Fruit fly (Drosophila melanogaster) Kc167 (cell line): Measurements from ENCODE around the gene ABCB7.

ENCODE experiments used
- Myc ChIP-seq: fragments of >200 bp; optimal IDR thresholded peaks from 2 replicates; lab custom pipeline; 2017; ENCODE audit warnings: missing external identifiers
- Sin3A ChIP-seq: fragments of >200 bp; optimal IDR thresholded peaks from 2 replicates; lab custom pipeline; 2018; ENCODE audit warnings: missing external identifiers
- h ChIP-seq: fragments of >200 bp; optimal IDR thresholded peaks from 3 replicates; lab custom pipeline; 2018; ENCODE audit warnings: missing external identifiers
- insv ChIP-seq: fragments of >200 bp; optimal IDR thresholded peaks from 3 replicates; lab custom pipeline; 2018; ENCODE audit warnings: missing external identifiers
- psq ChIP-seq: fragments of >200 bp; optimal IDR thresholded peaks from 2 replicates; lab custom pipeline; 2017; ENCODE audit warnings: missing external identifiers
- ttk ChIP-seq: sonication (Bioruptor generic); optimal IDR thresholded peaks from 2 replicates; lab custom pipeline; 2017; ENCODE audit warnings: missing external identifiers

The ABCB7 gene

DNA sequence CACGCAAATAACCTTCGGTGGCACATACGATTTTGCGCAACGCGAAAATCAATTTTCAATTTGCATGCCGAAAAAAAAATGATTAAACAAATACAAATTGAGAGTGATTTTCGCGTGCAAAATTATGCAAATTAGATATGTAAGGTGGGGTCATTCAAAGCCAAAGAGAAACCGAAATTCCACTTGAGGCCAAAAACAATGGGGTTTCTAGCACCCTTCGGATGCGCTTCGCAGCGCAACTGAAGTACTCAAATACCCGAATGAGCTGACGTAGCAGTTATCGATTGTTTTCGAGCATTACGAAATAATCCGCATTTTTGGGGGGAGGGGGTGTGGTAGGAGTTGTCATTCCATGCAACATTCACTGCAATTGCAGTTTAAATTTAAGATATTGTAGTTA, 37.4 kb upstream of the ABCB7 start:
- no peak for TF ChIP-seq insv (lab: Kevin White, UChicago)
- TF ChIP-seq Myc (lab: Kevin White, UChicago) = no peak
- TF ChIP-seq ttk (lab: Kevin White, UChicago) = no peak
- no peak for TF ChIP-seq Sin3A (lab: Kevin White, UChicago)
- no peak for TF ChIP-seq psq (lab: Kevin White, UChicago)
- no peak for TF ChIP-seq h (lab: Kevin White, UChicago)

DNA sequence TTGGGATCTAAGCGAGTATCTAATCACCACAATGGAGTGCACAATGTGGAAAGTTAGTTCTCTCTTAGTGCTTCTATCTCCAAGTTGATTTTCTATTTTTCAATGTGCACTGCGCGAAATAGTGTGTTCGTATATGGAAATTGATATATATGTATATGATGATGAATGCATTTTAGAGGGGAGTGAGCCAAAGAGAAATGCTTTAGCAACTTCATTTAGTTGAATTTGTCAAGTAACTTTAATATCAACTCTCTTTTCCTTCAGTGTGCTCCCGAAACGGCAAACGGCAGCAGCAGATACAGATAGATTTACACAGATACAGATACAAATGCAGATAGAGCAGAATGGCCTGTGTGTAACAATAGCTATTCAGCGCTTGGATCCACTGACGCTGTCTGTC, 34.2 kb upstream of the ABCB7 start:
- TF ChIP-seq insv (lab: Kevin White, UChicago) (no peak), Sin3A (lab: Kevin White, UChicago) (no peak), psq (lab: Kevin White, UChicago) (no peak), Myc (lab: Kevin White, UChicago) (no peak), ttk (lab: Kevin White, UChicago) (no peak), h (lab: Kevin White, UChicago) (no peak)

DNA sequence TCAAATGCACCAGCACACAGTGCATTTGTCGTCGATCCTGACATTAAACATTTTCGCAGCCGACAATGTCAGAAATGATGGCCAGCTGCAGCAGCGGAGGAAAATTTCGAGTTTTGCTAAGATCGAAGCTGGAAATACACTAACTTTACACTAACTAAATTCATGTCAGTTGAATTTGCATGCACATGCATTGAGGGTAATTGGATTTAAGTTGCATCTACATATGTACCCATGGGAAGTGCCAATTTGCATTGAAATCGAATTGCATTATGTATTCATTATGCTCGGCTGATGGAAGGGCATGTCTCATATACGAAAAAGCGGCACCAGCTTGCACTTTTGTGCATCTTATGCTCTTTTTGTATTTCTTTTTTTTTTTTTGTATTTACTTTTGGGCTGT, 33.4 kb upstream of the ABCB7 start:
- no peak for TF ChIP-seq ttk (lab: Kevin White, UChicago)
- TF ChIP-seq Myc (lab: Kevin White, UChicago) = no peak
- no peak for TF ChIP-seq h (lab: Kevin White, UChicago)
- no peak for TF ChIP-seq psq (lab: Kevin White, UChicago)
- TF ChIP-seq insv (lab: Kevin White, UChicago) = no peak
- no peak for TF ChIP-seq Sin3A (lab: Kevin White, UChicago)

DNA sequence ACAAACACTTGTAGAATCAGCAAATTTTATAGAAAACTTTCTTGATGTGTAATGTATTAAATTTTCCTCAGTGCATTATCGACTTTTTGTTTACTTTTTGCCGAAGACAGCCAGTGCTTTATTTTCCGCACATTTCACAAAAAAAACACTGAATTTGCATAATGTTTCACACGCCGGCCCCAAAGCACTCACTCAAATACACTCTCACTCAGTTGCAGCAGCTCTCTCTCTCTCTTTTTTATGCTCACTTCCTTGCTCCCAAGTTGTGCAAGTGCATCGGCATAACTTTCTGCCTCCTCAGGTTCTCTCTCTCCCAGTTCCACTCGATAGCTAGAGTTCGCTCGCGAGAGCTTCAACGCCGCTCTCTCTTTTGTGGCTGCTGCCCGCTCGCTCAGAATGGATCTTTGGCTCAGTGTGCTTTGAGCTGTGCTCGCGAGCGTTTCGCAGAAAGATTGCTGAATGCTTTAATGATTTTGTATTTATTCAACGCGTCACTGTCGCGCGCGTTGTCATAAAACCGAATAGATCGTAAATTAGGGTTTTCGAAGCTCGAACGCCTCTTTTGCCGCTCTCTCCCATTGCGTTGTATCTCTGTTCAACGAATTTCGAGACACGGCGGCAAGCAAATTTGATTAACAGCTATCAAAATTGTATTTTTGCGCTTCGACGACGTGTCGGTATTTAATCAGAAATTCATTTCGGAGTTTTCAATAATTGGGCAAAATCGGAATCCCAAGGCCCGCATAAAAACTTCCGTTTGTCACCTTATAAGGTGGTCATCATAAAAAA, 31.8 kb upstream of the ABCB7 start:
- no peak for TF ChIP-seq h (lab: Kevin White, UChicago)
- TF ChIP-seq Sin3A (lab: Kevin White, UChicago) = no peak
- TF ChIP-seq insv (lab: Kevin White, UChicago) = no peak
- no peak for TF ChIP-seq Myc (lab: Kevin White, UChicago)
- TF ChIP-seq ttk (lab: Kevin White, UChicago) = no peak
- TF ChIP-seq psq (lab: Kevin White, UChicago) = no peak

DNA sequence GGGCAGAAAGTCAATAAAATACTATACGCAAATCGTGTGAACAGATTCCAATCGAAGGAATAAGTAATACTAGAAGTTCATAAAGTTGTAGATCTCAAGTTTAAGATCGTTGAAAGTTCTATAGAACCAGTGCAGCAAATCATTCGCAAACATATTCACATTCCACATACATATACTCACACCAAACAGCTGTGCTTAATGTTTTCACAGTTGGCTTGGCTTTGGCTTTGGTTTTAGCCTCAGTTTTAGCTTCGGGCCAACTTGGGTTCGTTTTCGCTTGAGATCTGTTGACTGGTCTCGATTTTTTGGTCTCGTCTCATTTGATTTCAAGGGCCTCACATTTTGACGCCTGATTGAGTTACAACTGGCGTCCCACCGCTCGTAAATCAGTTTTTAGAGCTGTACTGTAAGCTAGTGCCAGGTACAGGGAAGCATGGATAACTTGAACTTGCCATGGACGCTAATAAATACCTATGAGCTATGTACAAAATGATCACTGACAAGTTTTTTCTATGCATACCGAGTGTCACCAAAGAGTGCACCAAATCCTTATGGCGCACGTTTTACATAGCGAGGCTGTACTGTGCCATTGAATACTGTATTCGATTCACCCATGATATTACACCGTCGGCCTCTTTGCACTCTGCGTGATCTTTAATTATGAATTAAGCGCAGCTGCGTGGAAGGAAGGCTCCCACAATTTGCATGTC, 30.9 kb upstream of the ABCB7 start:
- TF ChIP-seq ttk (lab: Kevin White, UChicago) (no peak), Sin3A (lab: Kevin White, UChicago) (no peak), psq (lab: Kevin White, UChicago) (no peak), h (lab: Kevin White, UChicago) (no peak), Myc (lab: Kevin White, UChicago) (no peak), insv (lab: Kevin White, UChicago) (no peak)

DNA sequence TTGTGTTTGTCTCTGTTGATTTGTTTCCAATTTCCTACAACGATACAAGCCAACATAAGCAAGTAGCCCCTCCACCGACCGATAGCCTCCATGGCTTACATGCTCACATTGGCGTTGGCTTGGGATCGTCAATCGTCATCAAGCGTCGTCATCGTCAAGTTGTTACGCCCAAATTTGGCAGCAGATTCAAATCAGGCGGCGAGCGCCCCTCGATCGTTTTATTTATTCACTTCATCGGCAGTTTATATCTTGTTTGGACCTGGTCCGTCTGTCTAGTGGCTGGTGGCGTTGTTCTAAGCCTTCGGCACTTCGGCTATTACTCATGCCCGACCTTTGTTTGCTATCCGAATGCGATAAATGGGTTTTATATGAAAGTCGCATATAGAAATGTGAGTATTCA, 28.0 kb upstream of the ABCB7 start:
- no peak for TF ChIP-seq psq (lab: Kevin White, UChicago)
- TF ChIP-seq h (lab: Kevin White, UChicago) = no peak
- no peak for TF ChIP-seq insv (lab: Kevin White, UChicago)
- TF ChIP-seq ttk (lab: Kevin White, UChicago) = no peak
- no peak for TF ChIP-seq Myc (lab: Kevin White, UChicago)
- TF ChIP-seq Sin3A (lab: Kevin White, UChicago) = no peak

DNA sequence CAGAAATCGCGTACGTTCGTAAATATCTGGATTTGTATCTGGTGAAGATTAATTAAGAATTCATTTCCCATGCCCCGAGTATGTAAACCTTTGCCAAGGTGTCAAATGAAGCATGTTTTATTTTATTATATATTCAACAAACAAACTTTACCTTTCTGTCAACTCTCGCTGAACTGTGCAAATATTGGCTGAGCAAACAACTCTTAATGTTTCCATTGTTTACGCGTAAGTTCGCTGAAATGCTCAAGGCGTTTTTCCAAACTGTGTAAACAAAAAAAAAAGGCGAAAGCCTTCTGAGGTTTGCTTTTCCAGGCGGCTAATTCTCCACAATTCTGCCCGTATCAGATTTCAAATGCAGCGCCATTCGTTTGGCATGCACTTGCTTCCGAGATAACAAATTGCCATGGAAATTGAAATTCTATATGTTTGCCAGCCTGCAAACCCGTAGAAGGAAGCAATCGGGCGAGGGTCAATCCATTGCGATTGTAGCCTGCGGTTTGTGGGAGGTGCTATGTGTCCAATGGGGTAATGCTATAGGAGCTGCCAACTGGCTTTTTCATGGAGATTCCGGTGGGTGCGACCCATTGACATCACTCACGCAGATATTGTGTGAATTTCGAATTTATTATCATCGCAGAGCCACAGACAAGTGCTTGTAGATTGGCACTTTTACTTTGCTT, 26.4 kb upstream of the ABCB7 start:
- TF ChIP-seq h (lab: Kevin White, UChicago) (no peak), psq (lab: Kevin White, UChicago) (no peak), ttk (lab: Kevin White, UChicago) (no peak), Myc (lab: Kevin White, UChicago) (no peak), insv (lab: Kevin White, UChicago) (no peak), Sin3A (lab: Kevin White, UChicago) (no peak)

DNA sequence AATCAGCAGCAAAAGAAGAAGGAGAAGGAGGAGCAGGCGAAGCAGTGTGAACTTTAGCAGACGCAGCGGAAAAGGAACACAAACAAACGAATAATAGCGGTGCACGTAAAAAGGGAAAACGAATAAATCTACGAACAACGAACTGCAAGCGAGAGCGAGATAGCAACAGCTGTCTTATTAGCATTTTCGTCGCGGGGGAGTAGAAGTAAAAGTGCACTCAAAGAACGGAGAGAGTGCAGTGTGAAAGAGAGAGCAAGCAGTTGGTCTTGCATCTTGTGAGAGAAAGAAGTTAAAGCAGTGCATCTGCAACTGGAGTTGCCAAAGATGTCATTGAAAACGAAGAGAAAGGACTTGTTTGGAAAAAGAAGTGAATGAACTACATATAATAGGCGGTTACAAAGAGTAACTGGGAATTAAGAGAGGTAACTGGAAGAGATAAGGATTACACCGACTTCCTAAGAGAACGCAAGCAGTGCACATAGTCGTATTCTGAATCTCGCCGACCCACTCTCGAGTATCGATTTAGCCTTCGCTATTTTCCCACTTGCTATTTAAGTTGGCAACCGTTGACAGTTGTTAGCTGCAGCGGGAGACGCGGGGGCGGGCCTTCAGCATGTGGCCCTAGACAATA, 25.3 kb upstream of the ABCB7 start:
- TF ChIP-seq Myc (lab: Kevin White, UChicago) = no peak
- no peak for TF ChIP-seq Sin3A (lab: Kevin White, UChicago)
- no peak for TF ChIP-seq insv (lab: Kevin White, UChicago)
- TF ChIP-seq h (lab: Kevin White, UChicago) = no peak
- no peak for TF ChIP-seq ttk (lab: Kevin White, UChicago)
- TF ChIP-seq psq (lab: Kevin White, UChicago) = no peak

DNA sequence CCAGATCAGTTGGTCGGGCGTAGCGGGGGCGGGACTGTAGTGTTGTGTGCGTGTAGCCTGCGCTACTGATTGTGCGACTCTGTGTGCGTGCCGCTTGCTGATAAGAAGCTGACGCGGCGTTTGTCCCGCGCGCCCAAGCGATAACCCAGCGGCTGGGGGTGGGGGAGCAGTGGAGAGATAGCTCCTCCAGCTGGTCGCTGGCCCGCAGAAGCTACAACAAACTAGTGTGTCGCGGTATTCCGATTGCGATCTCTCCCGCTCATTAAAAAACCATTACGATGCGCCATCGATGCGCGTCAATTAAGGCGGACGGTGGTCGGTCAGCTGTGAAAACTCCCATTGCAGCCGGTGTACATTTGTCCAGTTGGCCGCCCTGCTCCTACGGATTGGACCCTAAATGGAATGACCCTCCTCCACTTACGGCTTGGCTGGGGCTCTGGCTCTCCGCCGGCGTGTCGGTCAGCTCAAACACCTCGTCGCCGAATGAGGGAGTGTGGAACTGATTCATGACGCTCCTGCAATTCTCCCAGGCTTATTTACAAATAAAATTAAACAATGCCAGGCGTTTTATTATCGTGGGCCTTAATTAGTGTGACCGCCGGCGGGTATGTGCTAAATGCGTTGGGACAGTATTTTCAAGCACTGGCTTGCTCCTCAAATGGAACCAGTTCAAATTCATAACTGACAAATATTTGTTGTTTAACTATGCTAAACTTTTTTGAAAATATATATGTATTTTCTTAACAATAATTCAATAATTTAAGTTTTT, 16.0 kb upstream of the ABCB7 start, which contains the start of gene CG12104:
TSS of gene CG12104 (minus strand) at position 611 of the 769 bp plus-strand sequence.
- no peak for TF ChIP-seq h (lab: Kevin White, UChicago)

DNA sequence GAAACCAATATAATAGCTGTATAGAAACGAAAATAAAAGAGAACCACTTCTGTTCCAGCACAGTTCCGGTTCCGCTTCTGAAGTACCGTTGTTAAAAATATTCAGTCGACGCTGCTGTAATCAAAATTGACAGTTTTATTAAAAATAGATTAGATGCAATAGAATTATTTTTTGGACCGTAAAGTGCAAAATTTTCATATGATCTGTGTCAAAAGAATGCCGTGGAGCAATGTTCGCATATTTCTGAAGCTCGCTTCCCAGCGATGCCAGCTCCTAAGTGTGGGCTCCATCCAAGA, 15.4 kb upstream of the ABCB7 start, which contains the start of the genes CG18170 and CG33791:
TSS of gene CG18170 (plus strand) at position 122 of the 296 bp plus-strand sequence.
TSS of gene CG33791 (plus strand) at position 122 of the 296 bp plus-strand sequence.
- TF ChIP-seq Sin3A (lab: Kevin White, UChicago) (no peak), psq (lab: Kevin White, UChicago) (no peak), Myc (lab: Kevin White, UChicago) (no peak), h (lab: Kevin White, UChicago) (no peak), insv (lab: Kevin White, UChicago) (no peak), ttk (lab: Kevin White, UChicago) (no peak)
